Worm (Caenorhabditis elegans) whole organism, L4 larva: ENCODE results near the gene hda-1.

Experiments
- F10B5.3 ChIP-seq: sonication (generic microtip); optimal IDR thresholded peaks from 2 replicates; lab custom pipeline; 2016; ENCODE audit warnings: mild to moderate bottlenecking, missing genetic modification characterization, missing compliant biosample characterization
- F26F4.8 ChIP-seq: fragments of 200-800 bp; sonication (Bioruptor generic); conservative IDR thresholded peaks from 2 replicates; pipeline ENCODE4 v1.3.6; 2022; ENCODE audit warnings: missing genetic modification characterization, missing compliant biosample characterization
- F44E2.7 ChIP-seq: fragments of 200-800 bp; sonication (Bioruptor generic); IDR thresholded peaks from 2 replicates; pipeline ENCODE4 v2.1.2; 2022; ENCODE audit warnings: missing genetic modification characterization, missing compliant biosample characterization
- F49E8.2 ChIP-seq: sonication (generic microtip); optimal IDR thresholded peaks from 2 replicates; lab custom pipeline; 2016; ENCODE audit warnings: missing compliant biosample characterization, mild to moderate bottlenecking, missing genetic modification characterization, borderline replicate concordance
- R02D3.7 ChIP-seq: fragments of 150-350 bp; sonication (generic microtip); optimal IDR thresholded peaks from 3 replicates; lab custom pipeline; 2014; ENCODE audit warnings: missing biosample characterization, missing genetic modification characterization
- T20F7.1 ChIP-seq: fragments of 200-800 bp; sonication (Bioruptor generic); optimal IDR thresholded peaks from 2 replicates; lab custom pipeline; 2018; ENCODE audit warnings: mild to moderate bottlenecking, missing genetic modification characterization, missing compliant biosample characterization
- aha-1 ChIP-seq: fragments of 150-350 bp; peaks from one replicate; lab custom pipeline; 2014; ENCODE audit warnings: missing biosample characterization, missing genetic modification characterization
- ceh-28 ChIP-seq: fragments of 150-350 bp; optimal IDR thresholded peaks from 2 replicates; lab custom pipeline; 2014; ENCODE audit warnings: missing biosample characterization, missing genetic modification reagents, missing genetic modification characterization
- ceh-32 ChIP-seq: sonication (generic microtip); optimal IDR thresholded peaks from 2 replicates; lab custom pipeline; 2016; ENCODE audit warnings: mild to moderate bottlenecking, missing genetic modification characterization, missing compliant biosample characterization; ENCODE audit not compliant: poor library complexity
- daf-16 ChIP-seq, 3 experiments: sonication (generic microtip); optimal IDR thresholded peaks; 2 replicates each; lab custom pipeline; 2016 to 2017; ENCODE audit warnings: missing genetic modification characterization in 3 of 3, missing genetic modification reagents in 3 of 3, mild to moderate bottlenecking in 2 of 3, missing compliant biosample characterization in 2 of 3, missing biosample characterization in 1 of 3, moderate library complexity in 1 of 3
- dmd-6 ChIP-seq: fragments of 200-800 bp; sonication (Bioruptor generic); IDR thresholded peaks from 2 replicates; pipeline ENCODE4 v1.3.6; 2022; ENCODE audit warnings: missing genetic modification reagents, missing genetic modification characterization, missing compliant biosample characterization
- dve-1 ChIP-seq: sonication (generic microtip); optimal IDR thresholded peaks from 2 replicates; lab custom pipeline; 2017; ENCODE audit warnings: antibody characterized with exemption, mild to moderate bottlenecking, missing genetic modification characterization, missing compliant biosample characterization; ENCODE audit not compliant: insufficient read depth
- egl-43 ChIP-seq: fragments of 200-800 bp; sonication (Bioruptor generic); IDR thresholded peaks from 2 replicates; pipeline ENCODE4 v1.3.6; 2022; ENCODE audit warnings: missing genetic modification reagents, missing genetic modification characterization, missing compliant biosample characterization
- fos-1 ChIP-seq: fragments of 150-350 bp; optimal IDR thresholded peaks from 2 replicates; lab custom pipeline; 2014; ENCODE audit warnings: missing biosample characterization, missing genetic modification characterization
- hlh-11 ChIP-seq: fragments of 200-800 bp; sonication (Bioruptor generic); optimal IDR thresholded peaks from 2 replicates; lab custom pipeline; 2018; ENCODE audit warnings: mild to moderate bottlenecking, missing genetic modification characterization, missing compliant biosample characterization
- hlh-30 ChIP-seq: sonication (generic microtip); optimal IDR thresholded peaks from 2 replicates; lab custom pipeline; 2017; ENCODE audit warnings: antibody characterized with exemption, mild to moderate bottlenecking, missing genetic modification characterization, missing compliant biosample characterization; ENCODE audit not compliant: insufficient read depth
- hmg-1.1 ChIP-seq: fragments of 200-800 bp; sonication (Bioruptor generic); IDR thresholded peaks from 2 replicates; pipeline ENCODE4 v1.3.6; 2022; ENCODE audit warnings: missing genetic modification reagents, missing genetic modification characterization, missing compliant biosample characterization
- jun-1 ChIP-seq: fragments of 150-350 bp; optimal IDR thresholded peaks from 2 replicates; lab custom pipeline; 2014; ENCODE audit warnings: missing biosample characterization, missing genetic modification reagents, missing genetic modification characterization
- lin-13 ChIP-seq: fragments of 150-350 bp; optimal IDR thresholded peaks from 2 replicates; lab custom pipeline; 2014; ENCODE audit warnings: missing biosample characterization, missing genetic modification reagents, missing genetic modification characterization
- lsy-2 ChIP-seq, 2 experiments: fragments of 150-350 bp in 1 of 2; sonication (generic microtip) in 1 of 2; optimal IDR thresholded peaks; 2 replicates each; lab custom pipeline; 2014 to 2017; ENCODE audit warnings: missing biosample characterization in 2 of 2, missing genetic modification characterization in 2 of 2
- mdl-1 ChIP-seq, 2 experiments: fragments of 150-350 bp in 1 of 2; sonication (generic microtip) in 1 of 2; optimal IDR thresholded peaks; 2 replicates each; lab custom pipeline; 2014 to 2017; ENCODE audit warnings: missing biosample characterization in 2 of 2, missing genetic modification characterization in 2 of 2
- mep-1 ChIP-seq: fragments of 150-350 bp; sonication (generic microtip); optimal IDR thresholded peaks from 3 replicates; lab custom pipeline; 2014; ENCODE audit warnings: missing biosample characterization, missing genetic modification characterization
- mes-2 ChIP-seq: sonication (generic microtip); optimal IDR thresholded peaks from 2 replicates; lab custom pipeline; 2016; ENCODE audit warnings: missing genotype, mild to moderate bottlenecking, missing genetic modification characterization, missing compliant biosample characterization; ENCODE audit not compliant: poor library complexity, severe bottlenecking
- mxl-3 ChIP-seq: fragments of 200-800 bp; sonication (Bioruptor generic); optimal IDR thresholded peaks from 2 replicates; lab custom pipeline; 2018; ENCODE audit warnings: mild to moderate bottlenecking, missing genetic modification characterization, missing compliant biosample characterization
- nhr-28 ChIP-seq: fragments of 150-350 bp; optimal IDR thresholded peaks from 2 replicates; lab custom pipeline; 2014; ENCODE audit warnings: missing biosample characterization, missing genetic modification characterization
- nhr-6 ChIP-seq: fragments of 150-350 bp; optimal IDR thresholded peaks from 2 replicates; lab custom pipeline; 2014; ENCODE audit warnings: missing biosample characterization, missing genetic modification characterization
- nhr-76 ChIP-seq: fragments of 150-350 bp; optimal IDR thresholded peaks from 2 replicates; lab custom pipeline; 2014; ENCODE audit warnings: missing biosample characterization, missing genetic modification characterization
- nhr-77 ChIP-seq: fragments of 150-350 bp; optimal IDR thresholded peaks from 2 replicates; lab custom pipeline; 2014; ENCODE audit warnings: missing biosample characterization, missing genetic modification characterization
- pqm-1 ChIP-seq: sonication (generic microtip); optimal IDR thresholded peaks from 2 replicates; lab custom pipeline; 2017; ENCODE audit warnings: missing biosample characterization, missing genetic modification characterization
- rbr-2 ChIP-seq: sonication (generic microtip); optimal IDR thresholded peaks from 2 replicates; lab custom pipeline; 2016; ENCODE audit warnings: missing genotype, missing genetic modification characterization, missing compliant biosample characterization
- sdz-12 ChIP-seq: fragments of 200-800 bp; sonication (Bioruptor generic); optimal IDR thresholded peaks from 2 replicates; lab custom pipeline; 2018; ENCODE audit warnings: mild to moderate bottlenecking, missing genetic modification characterization, missing compliant biosample characterization
- spr-1 ChIP-seq: sonication (generic microtip); optimal IDR thresholded peaks from 2 replicates; lab custom pipeline; 2016; ENCODE audit warnings: mild to moderate bottlenecking, missing genetic modification characterization, missing compliant biosample characterization
- tag-97 ChIP-seq: fragments of 200-800 bp; sonication (Bioruptor generic); IDR thresholded peaks from 2 replicates; pipeline ENCODE4 v1.3.6; 2022; ENCODE audit warnings: missing genetic modification characterization, missing compliant biosample characterization
- tra-1 ChIP-seq: fragments of 200-800 bp; sonication (Bioruptor generic); IDR thresholded peaks from 2 replicates; pipeline ENCODE4 v1.3.6; 2022; ENCODE audit warnings: missing genetic modification reagents, missing genetic modification characterization, missing compliant biosample characterization

hda-1 gene

DNA sequence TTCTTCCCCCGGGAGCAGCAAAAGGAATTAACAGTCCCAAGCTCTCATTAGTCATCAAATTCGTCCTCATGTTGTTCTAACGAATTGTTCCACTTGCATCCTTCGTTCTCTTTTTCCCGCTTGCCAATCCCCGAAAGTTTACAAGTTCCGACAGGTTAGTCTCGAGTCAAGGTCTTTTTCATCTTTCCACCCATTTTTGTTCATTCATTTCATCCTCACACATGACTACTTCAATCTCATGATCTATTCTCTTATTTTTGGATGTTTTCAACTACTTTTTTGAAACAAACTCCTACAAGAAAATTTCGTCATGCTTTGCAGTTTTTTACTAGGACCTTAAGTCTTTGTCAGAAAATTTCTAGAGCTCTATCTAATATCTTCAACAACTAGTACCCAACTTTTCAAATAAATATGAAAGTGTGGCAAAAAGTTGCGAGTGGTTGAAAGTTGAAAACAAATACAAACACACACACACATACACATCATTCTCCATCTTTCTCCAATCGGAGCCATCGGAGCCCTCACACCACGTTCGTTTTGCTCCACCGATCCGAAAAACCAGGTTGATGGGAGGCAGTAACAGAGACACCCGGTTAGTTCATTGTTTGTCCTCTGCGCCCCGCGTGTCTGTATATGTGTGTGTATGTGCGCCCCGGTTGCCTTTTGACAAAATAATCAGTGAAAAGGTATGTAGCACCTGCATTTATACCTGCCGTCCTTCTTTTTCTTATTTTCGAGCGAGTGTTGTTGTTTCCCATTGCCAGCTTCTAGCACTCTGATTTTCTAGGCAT, 25.9 kb upstream of the hda-1 start:
- TF ChIP-seq lin-13 (no peak), ceh-32 (tag; lab: Kevin White, UChicago) (no peak), lsy-2 (tag; optimal IDR thresholded peaks at IDR 0.05; lab: Kevin White, UChicago) (no peak), nhr-28 (tag; lab: Kevin White, UChicago) (peak; percentile 38), hmg-1.1 (GFP tag; lab: Robert Waterston, UW) (0 out of 2 replicates have a peak, but pooled peaks have one; percentile 32), F44E2.7 (GFP tag; lab: Robert Waterston, UW) (no peak), T20F7.1 (GFP tag; lab: Kevin White, UChicago) (no peak), hlh-11 (tag; lab: Kevin White, UChicago) (peak; percentile 11), jun-1 (tag; lab: Kevin White, UChicago) (no peak), hlh-30 (peak; percentile 48), egl-43 (GFP tag; lab: Robert Waterston, UW) (peak; percentile 30; the same call in 1 of the 2 replicates), daf-16 (GFP tag; optimal IDR thresholded peaks at IDR 0.05; lab: Kevin White, UChicago) (no peak), daf-16 (tag; optimal IDR thresholded peaks at IDR 0.05; lab: Kevin White, UChicago) (peak; percentile 32), F49E8.2 (tag; lab: Kevin White, UChicago) (no peak), nhr-76 (tag; lab: Kevin White, UChicago) (no peak), fos-1 (tag; lab: Kevin White, UChicago) (no peak), R02D3.7 (no peak), mep-1 (tag; lab: Kevin White, UChicago) (no peak)

DNA sequence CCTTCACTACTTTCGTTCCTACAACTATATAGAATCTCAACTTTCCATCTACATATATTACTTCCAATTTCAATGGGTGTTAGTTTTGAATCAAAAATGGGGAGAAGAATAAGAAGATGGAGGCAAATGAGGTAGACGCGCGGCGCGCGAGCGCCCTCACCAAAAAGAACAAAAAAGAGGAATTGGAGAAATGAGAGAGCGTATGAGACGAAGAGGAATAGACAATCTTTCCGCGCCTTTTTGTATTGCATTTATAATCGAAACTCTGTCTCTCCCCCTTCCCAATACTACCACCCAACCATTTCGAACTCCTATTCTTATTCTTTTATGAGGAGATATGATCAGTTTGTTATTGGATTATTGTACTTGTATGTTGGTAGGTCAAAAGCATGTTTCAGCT, 24.6 kb upstream of the hda-1 start:
- TF ChIP-seq nhr-6 (tag; lab: Kevin White, UChicago) (peak; percentile 33), spr-1 (tag; lab: Kevin White, UChicago) (no peak), mep-1 (tag; lab: Kevin White, UChicago) (peak; percentile 24), sdz-12 (GFP tag; lab: Kevin White, UChicago) (no peak), mes-2 (tag; lab: Kevin White, UChicago) (peak; percentile 23), nhr-28 (tag; lab: Kevin White, UChicago) (peak; percentile 20)

DNA sequence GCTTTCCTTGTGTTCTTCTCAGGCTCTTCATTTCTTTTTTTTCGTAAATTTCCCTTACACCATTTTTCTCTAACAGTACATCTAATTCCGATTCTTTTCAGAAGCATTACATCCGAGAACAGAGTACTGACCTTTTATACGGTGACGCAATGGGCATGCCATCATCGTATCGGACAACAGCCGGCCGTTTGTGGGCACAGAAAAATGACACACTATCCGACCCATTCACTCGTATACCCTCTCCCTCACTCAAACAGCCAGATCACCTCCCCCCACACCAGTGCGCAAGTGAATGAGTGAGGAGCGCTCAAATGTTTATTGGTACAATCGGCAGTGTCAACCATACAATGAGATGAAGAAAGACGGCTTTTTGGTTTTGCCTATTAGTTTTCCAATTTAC, 24.1 kb upstream of the hda-1 start, which contains the start of gene R02D5.24:
Gene R02D5.24, plus strand, starts transcription at position 205 of the 400 bp plus-strand sequence.
- TF ChIP-seq F10B5.3 (tag; lab: Kevin White, UChicago): no peak
- peak; percentile 64 for TF ChIP-seq aha-1 (tag; lab: Kevin White, UChicago)
- peak; percentile 63 for TF ChIP-seq nhr-6 (tag; lab: Kevin White, UChicago)
- TF ChIP-seq, all 104 proteins: peak for 2

DNA sequence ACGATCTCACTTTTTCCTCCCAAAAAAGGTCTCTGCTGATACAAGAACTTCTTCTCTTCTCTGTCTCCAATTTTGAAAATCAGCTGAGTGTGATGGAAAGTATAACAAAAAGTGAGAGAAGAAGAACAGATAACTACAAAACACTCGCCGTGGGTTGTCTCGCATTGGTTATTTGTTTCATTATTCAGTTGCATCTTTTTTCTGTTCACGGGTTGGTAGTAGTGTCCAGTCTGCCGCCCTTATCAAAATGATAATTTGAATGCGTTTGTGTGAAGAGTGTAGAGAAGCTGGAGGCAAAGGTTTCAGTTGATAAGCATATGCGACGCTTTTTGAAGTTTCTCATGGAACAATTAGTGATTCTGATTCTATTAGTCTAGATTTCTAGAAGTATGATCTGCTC, 22.1 kb upstream of the hda-1 start:
- peak; percentile 44 for TF ChIP-seq hlh-30
- TF ChIP-seq nhr-28 (tag; lab: Kevin White, UChicago): peak; percentile 96
- peak; percentile 76 for TF ChIP-seq nhr-6 (tag; lab: Kevin White, UChicago)
- no peak for TF ChIP-seq lin-13
- TF ChIP-seq daf-16 (GFP tag; optimal IDR thresholded peaks at IDR 0.05; lab: Kevin White, UChicago): no peak
- TF ChIP-seq daf-16 (tag; optimal IDR thresholded peaks at IDR 0.05; lab: Kevin White, UChicago): peak; percentile 78
- TF ChIP-seq dmd-6 (GFP tag; lab: Robert Waterston, UW): peak; percentile 50; the same call in 1 of the 2 replicates
- TF ChIP-seq mxl-3 (GFP tag; lab: Kevin White, UChicago): peak; percentile 1
- peak; percentile 68 for TF ChIP-seq nhr-77 (tag; lab: Kevin White, UChicago)
- TF ChIP-seq mes-2 (tag; lab: Kevin White, UChicago): peak; percentile 11
- peak; percentile 30 for TF ChIP-seq mep-1 (tag; lab: Kevin White, UChicago)
- no peak for TF ChIP-seq F26F4.8 (GFP tag; lab: Robert Waterston, UW)
- TF ChIP-seq ceh-28 (tag; lab: Kevin White, UChicago): no peak
- TF ChIP-seq nhr-76 (tag; lab: Kevin White, UChicago): no peak
- TF ChIP-seq hlh-11 (tag; lab: Kevin White, UChicago): peak; percentile 75
- TF ChIP-seq aha-1 (tag; lab: Kevin White, UChicago): peak; percentile 94
- peak; percentile 95 for TF ChIP-seq pqm-1 (tag; lab: Kevin White, UChicago)
- peak; percentile 51 for TF ChIP-seq dve-1 (tag; lab: Kevin White, UChicago)
- TF ChIP-seq tra-1 (GFP tag; lab: Robert Waterston, UW): 0 out of 2 replicates have a peak, but pooled peaks have one; percentile 22
- TF ChIP-seq tag-97 (GFP tag; lab: Robert Waterston, UW): no peak
- TF ChIP-seq lsy-2 (tag; optimal IDR thresholded peaks at IDR 0.05; lab: Kevin White, UChicago): no peak
- TF ChIP-seq rbr-2 (tag; lab: Kevin White, UChicago): no peak
- peak in 1 of 2 experiments; percentile 38 for TF ChIP-seq mdl-1 (tag; optimal IDR thresholded peaks at IDR 0.05; lab: Kevin White, UChicago)
